Fruit fly (Drosophila melanogaster): ENCODE data around the gene CG13409.

Gene CG13409

DNA sequence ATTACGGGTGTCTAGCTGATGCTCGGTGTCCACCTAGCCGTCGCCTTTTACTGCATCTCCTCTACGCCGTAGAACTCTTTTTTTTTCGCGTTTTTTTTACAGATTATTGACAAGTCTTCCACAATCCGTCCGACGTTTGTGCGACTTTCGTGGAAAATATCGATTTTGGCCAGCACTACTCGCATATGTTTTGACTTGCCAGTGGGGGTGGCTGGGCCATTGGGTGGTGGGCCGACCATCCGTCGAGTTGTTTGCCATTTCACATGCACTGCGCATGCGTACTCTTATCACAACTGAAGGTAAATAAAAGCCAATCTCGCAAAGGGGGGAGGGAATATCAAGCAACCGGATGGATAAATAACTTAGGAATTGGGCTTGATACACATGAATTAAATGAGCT lies at the start of gene CG13409:
CG13409 (minus strand) TSS at position 163 of the 400 bp plus-strand sequence.
- TF ChIP-seq CG17801 (GFP tag; optimal IDR thresholded peaks at IDR 0.05; ENCODE audit: partially characterized antibody), result no peak

DNA sequence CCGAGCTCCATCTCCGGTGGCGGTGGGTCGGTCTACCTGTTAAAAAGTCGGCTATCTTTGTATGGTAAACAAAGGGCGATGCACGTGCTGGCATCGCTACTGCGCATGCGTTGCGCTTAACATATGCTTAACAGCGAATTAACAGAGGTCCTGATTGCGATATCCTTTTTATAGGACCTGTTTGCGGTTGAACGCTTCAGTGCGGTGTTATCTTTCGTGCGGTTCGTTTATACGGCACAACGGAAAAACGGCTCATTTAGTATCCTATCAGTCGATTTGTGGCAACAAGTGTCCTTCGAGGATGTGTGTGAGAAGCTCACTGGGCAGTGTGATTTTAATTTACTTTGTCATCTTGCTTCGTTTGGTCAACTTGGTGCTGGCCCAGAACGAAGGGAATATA lies 48.5 kb upstream of the CG13409 start, which contains the start of gene CG13408:
CG13408 (plus strand) TSS at position 222 of the 400 bp plus-strand sequence.
- no peak for TF ChIP-seq CG17801 (GFP tag; optimal IDR thresholded peaks at IDR 0.05; ENCODE audit: partially characterized antibody)

dm6 chr3R:22072553-22072952 lies 40.9 kb upstream of the CG13409 start:
- no peak for TF ChIP-seq CG17801 (GFP tag; optimal IDR thresholded peaks at IDR 0.05; ENCODE audit: partially characterized antibody)

- no peak for TF ChIP-seq CG17801 (GFP tag; optimal IDR thresholded peaks at IDR 0.05; ENCODE audit: partially characterized antibody)
Measured at dm6 chr3R:22071628-22072027, 39.9 kb upstream of the CG13409 start.

DNA sequence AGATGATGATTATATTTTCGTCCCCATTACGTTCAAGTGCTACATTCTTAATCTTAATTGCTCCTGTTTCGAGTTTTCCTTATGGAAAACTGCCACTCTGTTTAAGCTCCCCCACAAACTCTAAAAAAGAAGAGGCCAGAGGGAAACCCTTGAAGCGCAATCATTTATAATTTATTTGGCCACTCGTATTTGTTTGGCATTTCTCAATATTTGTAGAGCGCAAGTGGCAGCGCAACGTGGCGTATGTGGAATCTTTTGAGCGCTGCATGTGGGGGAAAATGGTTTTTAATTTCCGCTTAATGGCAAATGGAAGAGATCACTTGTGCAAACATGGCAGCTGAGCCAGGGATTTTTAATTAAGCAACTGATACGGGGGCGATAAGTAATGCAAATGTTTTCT lies 35.5 kb upstream of the CG13409 start:
- TF ChIP-seq CG17801 (GFP tag; optimal IDR thresholded peaks at IDR 0.05; ENCODE audit: partially characterized antibody), result no peak

DNA sequence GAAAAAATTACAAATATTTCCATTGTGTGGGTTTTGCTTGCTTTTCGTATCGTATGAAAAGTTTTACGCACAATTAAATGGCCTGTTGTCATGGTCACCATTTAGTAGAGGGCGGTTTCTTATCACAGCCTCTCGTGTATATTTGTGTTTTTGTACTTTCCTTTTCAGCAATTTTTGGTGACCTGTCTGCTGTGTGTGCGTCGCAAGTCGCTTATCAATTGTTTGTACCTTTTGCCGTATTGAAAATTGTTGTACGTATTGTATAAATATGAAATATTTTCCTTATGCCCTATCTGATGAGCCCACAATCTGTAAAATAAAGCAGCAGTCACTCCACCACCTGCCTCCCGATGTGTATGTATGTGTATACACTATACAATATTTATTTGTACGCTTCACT lies 34.7 kb upstream of the CG13409 start:
- no peak for TF ChIP-seq CG17801 (GFP tag; optimal IDR thresholded peaks at IDR 0.05; ENCODE audit: partially characterized antibody)

- no peak for TF ChIP-seq CG17801 (GFP tag; optimal IDR thresholded peaks at IDR 0.05; ENCODE audit: partially characterized antibody)
Measured at dm6 chr3R:22057083-22057482, 25.4 kb upstream of the CG13409 start.

dm6 chr3R:22053740-22054139 lies 22.0 kb upstream of the CG13409 start:
- no peak for TF ChIP-seq CG17801 (GFP tag; optimal IDR thresholded peaks at IDR 0.05; ENCODE audit: partially characterized antibody)

DNA sequence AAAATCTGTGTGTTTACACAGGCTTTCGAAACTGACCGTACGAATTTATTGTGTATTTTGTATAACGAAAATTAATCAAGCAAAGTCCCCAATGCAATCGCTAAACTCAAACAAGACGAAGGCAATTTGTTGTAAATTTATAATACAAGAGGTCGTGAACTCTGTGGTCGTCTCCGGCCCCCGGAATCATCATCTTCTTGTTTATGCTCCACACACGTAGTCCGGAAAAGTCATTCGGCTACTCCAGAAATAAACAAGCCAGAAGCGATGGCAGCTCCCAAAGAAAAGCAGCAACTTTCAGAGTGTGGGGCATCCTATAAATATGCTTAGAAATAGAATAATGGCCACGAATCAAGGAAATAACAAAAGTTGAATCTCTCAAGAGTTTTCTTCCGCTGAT lies 21.5 kb upstream of the CG13409 start:
- TF ChIP-seq CG17801 (GFP tag; optimal IDR thresholded peaks at IDR 0.05; ENCODE audit: partially characterized antibody), result no peak

DNA sequence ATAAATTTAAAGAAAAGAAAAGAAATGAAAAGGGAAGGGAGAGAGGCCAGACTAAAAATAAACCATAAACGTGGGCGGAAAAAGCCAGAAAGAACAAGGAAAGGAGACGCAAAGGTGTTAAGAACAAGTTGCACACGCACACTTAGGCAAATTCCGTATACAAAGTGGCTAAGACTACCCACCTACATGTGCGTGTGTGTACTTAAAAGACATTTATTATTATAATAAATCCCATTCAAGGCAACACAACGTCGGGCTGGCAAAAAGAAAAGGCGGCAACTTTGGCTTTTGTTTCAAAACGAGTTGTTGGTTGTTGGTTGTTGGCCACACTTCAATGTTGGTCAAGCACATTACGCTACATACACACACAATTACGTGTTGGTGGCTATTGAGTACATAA lies 20.5 kb upstream of the CG13409 start:
- TF ChIP-seq CG17801 (GFP tag; optimal IDR thresholded peaks at IDR 0.05; ENCODE audit: partially characterized antibody), result no peak

dm6 chr3R:22049134-22049796 lies 17.6 kb upstream of the CG13409 start:
- no peak for TF ChIP-seq CG17801 (GFP tag; optimal IDR thresholded peaks at IDR 0.05; ENCODE audit: partially characterized antibody)

DNA sequence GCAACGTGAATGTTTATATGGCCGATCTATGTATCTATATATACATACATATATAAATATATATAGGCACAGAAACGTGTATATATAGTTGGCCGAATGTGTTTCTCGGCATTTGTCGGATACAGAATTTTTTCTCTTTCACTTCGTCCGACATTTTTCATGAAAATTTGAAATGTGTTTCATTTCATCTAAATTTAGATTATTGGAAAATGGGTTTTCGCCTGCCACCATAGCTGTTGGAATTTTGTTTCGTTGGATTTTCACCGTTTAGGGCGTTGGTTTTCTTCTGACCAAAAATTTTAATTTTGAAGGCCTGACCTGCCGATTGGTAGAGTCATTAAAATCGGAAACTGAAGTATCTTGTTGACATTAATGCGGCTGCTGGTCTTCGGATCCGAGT lies 15.7 kb upstream of the CG13409 start:
- no peak for TF ChIP-seq CG17801 (GFP tag; optimal IDR thresholded peaks at IDR 0.05; ENCODE audit: partially characterized antibody)

dm6 chr3R:22046723-22047122 lies 15.0 kb upstream of the CG13409 start:
- no peak for TF ChIP-seq CG17801 (GFP tag; optimal IDR thresholded peaks at IDR 0.05; ENCODE audit: partially characterized antibody)

DNA sequence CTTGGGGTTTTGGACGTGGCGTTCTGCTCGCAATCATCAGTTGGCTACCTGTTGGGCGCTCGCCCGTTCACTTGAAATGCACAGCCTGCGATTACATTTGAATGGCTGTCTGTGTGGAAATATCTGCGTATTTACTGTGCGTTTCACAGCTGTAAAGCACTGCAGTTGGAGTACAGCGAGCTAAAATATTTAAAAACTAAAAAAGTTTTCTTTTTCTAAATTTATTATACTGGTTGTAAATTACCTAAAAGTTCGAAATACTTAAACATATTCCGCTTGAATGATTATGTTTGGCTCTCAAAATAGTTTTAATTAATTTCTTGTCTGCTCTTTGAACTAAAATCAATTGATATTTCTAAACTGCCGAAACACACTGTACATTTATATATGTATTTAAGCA lies 14.5 kb upstream of the CG13409 start:
- no peak for TF ChIP-seq CG17801 (GFP tag; optimal IDR thresholded peaks at IDR 0.05; ENCODE audit: partially characterized antibody)

dm6 chr3R:22044443-22044970 lies 12.8 kb upstream of the CG13409 start:
- no peak for TF ChIP-seq CG17801 (GFP tag; optimal IDR thresholded peaks at IDR 0.05; ENCODE audit: partially characterized antibody)

- TF ChIP-seq CG17801 (GFP tag; optimal IDR thresholded peaks at IDR 0.05; ENCODE audit: partially characterized antibody), result no peak
Measured at dm6 chr3R:22043748-22044402, 12.2 kb upstream of the CG13409 start.

Measured in ovary, adult (tissue).